Worm (Caenorhabditis elegans): ENCODE measurements around the gene F54C9.3.

DNA sequence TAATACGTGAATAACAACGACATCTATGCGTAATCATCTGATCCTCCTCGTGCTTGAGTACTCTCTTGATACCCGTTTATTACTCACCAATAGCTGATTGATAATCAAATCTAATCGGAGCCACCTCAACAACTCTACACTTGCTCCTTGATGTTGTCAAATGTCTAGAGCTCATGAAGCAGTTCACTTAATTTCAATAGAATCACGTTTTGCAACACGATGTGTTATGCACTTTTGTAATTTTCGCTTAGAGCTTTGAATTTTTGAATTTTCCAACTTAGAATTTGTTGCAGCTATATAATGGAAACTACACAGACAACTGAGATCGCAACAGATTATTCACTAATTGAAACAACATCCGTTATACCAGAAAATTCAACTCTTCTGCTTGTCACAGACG, 45.8 kb upstream of the F54C9.3 start, which contains the start of gene T22C8.1:
- no peak for TF ChIP-seq him-1 (tag; optimal IDR thresholded peaks at IDR 0.05)
- no peak for TF ChIP-seq dao-5 (tag; optimal IDR thresholded peaks at IDR 0.05)
- TF ChIP-seq W03F9.2 (tag; optimal IDR thresholded peaks at IDR 0.05) = no peak

Measured in whole organism, L4/young adult.